Fruit fly (Drosophila melanogaster) whole organism, embryonic: ENCODE data around the gene Dhc36C.

ENCODE experiments used
- Atf3 ChIP-seq: fragments of 200-800 bp; sonication (Bioruptor generic); optimal IDR thresholded peaks from 3 replicates; lab custom pipeline; 2016; ENCODE audit warnings: missing biosample characterization, missing genetic modification characterization
- BEAF-32 ChIP-seq: fragments of 200-800 bp; sonication (Bioruptor generic); optimal IDR thresholded peaks from 3 replicates; lab custom pipeline; 2017; ENCODE audit warnings: missing biosample characterization, missing genetic modification characterization, mild to moderate bottlenecking, moderate library complexity, missing genetic modification reagents
- CG10979 ChIP-seq: fragments of 200-800 bp; sonication (Bioruptor generic); optimal IDR thresholded peaks from 2 replicates; lab custom pipeline; 2018; ENCODE audit warnings: missing biosample characterization, mild to moderate bottlenecking, missing genetic modification characterization, moderate library complexity
- CG11560 ChIP-seq: fragments of 200-800 bp; sonication (Bioruptor generic); IDR thresholded peaks from 3 replicates; pipeline ENCODE4 v1.3.6; 2022; ENCODE audit warnings: missing biosample characterization, missing genetic modification characterization
- CG12236 ChIP-seq: fragments of 200-800 bp; sonication (Bioruptor generic); optimal IDR thresholded peaks from 2 replicates; lab custom pipeline; 2016; ENCODE audit warnings: missing biosample characterization, missing genetic modification characterization
- CG12299 ChIP-seq: fragments of 200-800 bp; sonication (Bioruptor generic); optimal IDR thresholded peaks from 2 replicates; lab custom pipeline; 2018; ENCODE audit warnings: missing biosample characterization, mild to moderate bottlenecking, missing genetic modification characterization
- CG14710 ChIP-seq: fragments of 200-800 bp; sonication (Bioruptor generic); optimal IDR thresholded peaks from 3 replicates; lab custom pipeline; 2019; ENCODE audit warnings: missing biosample characterization, mild to moderate bottlenecking, missing genetic modification characterization, moderate library complexity
- CG14860 ChIP-seq: fragments of 200-800 bp; sonication (Bioruptor generic); IDR thresholded peaks from 3 replicates; pipeline ENCODE4 v1.3.6; 2022; ENCODE audit warnings: missing biosample characterization, missing genetic modification characterization; ENCODE audit not compliant: partially characterized antibody
- CG15011 ChIP-seq: fragments of 200-800 bp; sonication (Bioruptor generic); optimal IDR thresholded peaks from 3 replicates; lab custom pipeline; 2018; ENCODE audit warnings: missing biosample characterization, mild to moderate bottlenecking, missing genetic modification characterization
- CG15514 ChIP-seq: fragments of 200-800 bp; sonication (Bioruptor generic); optimal IDR thresholded peaks from 3 replicates; lab custom pipeline; 2017; ENCODE audit warnings: missing biosample characterization, missing genetic modification characterization, mild to moderate bottlenecking, moderate library complexity, missing genetic modification reagents
- CG16779 ChIP-seq: fragments of 200-800 bp; sonication (Bioruptor generic); IDR thresholded peaks from 2 replicates; pipeline ENCODE4 v1.3.6; 2022; ENCODE audit warnings: missing biosample characterization, missing genetic modification characterization
- CG17385 ChIP-seq: fragments of 200-800 bp; sonication (Bioruptor generic); optimal IDR thresholded peaks from 3 replicates; lab custom pipeline; 2018; ENCODE audit warnings: missing biosample characterization, mild to moderate bottlenecking, missing genetic modification characterization
- CG31388 ChIP-seq: fragments of 200-800 bp; sonication (Bioruptor generic); optimal IDR thresholded peaks from 2 replicates; lab custom pipeline; 2016; ENCODE audit warnings: missing biosample characterization, missing genetic modification characterization
- CG34422 ChIP-seq: fragments of 200-800 bp; sonication (Bioruptor generic); IDR thresholded peaks from 3 replicates; pipeline ENCODE4 v1.3.6; 2022; ENCODE audit warnings: missing biosample characterization, missing genetic modification characterization
- CG3726 ChIP-seq: fragments of 200-800 bp; sonication (Bioruptor generic); IDR thresholded peaks from 3 replicates; pipeline ENCODE4, ENCODE4 v1.3.6; 2022; ENCODE audit warnings: missing biosample characterization, missing genetic modification characterization
- CG4617 ChIP-seq: fragments of 200-800 bp; sonication (Bioruptor generic); optimal IDR thresholded peaks from 3 replicates; lab custom pipeline; 2016; ENCODE audit warnings: missing biosample characterization, missing genetic modification characterization, borderline replicate concordance
- CG4730 ChIP-seq: fragments of 200-800 bp; sonication (Bioruptor generic); IDR thresholded peaks from 2 replicates; pipeline ENCODE4 v1.3.6; 2022; ENCODE audit warnings: missing biosample characterization, missing genetic modification characterization
- CG4854 ChIP-seq: fragments of 200-800 bp; sonication (Bioruptor generic); optimal IDR thresholded peaks from 2 replicates; lab custom pipeline; 2016; ENCODE audit warnings: missing biosample characterization, missing genetic modification characterization, inconsistent platforms
- CG8388 ChIP-seq: fragments of 200-800 bp; sonication (Bioruptor generic); optimal IDR thresholded peaks from 2 replicates; lab custom pipeline; 2019; ENCODE audit warnings: missing biosample characterization, mild to moderate bottlenecking, missing genetic modification characterization, moderate library complexity
- CG9215 ChIP-seq: fragments of 200-800 bp; sonication (Bioruptor generic); IDR thresholded peaks from 2 replicates; pipeline ENCODE4 v1.3.6; 2022; ENCODE audit warnings: missing biosample characterization, missing genetic modification characterization
- CoRest ChIP-seq: fragments of 200-800 bp; sonication (Bioruptor generic); optimal IDR thresholded peaks from 3 replicates; lab custom pipeline; 2018; ENCODE audit warnings: missing biosample characterization, mild to moderate bottlenecking, missing genetic modification characterization, moderate library complexity
- CrebB ChIP-seq: fragments of 200-800 bp; sonication (Bioruptor generic); optimal IDR thresholded peaks from 3 replicates; lab custom pipeline; 2018; ENCODE audit warnings: missing biosample characterization, mild to moderate bottlenecking, missing genetic modification characterization
- Dek ChIP-seq: fragments of 200-800 bp; sonication (Bioruptor generic); optimal IDR thresholded peaks from 3 replicates; lab custom pipeline; 2019; ENCODE audit warnings: missing biosample characterization, mild to moderate bottlenecking, missing genetic modification characterization, moderate library complexity
- Ets65A ChIP-seq: fragments of 200-800 bp; sonication (Bioruptor generic); peaks from one replicate; lab custom pipeline; 2016; ENCODE audit warnings: missing biosample characterization, missing genetic modification characterization
- GATAe ChIP-seq: fragments of 200-800 bp; sonication (Bioruptor generic); conservative IDR thresholded peaks from 2 replicates; pipeline ENCODE4 v1.3.6; 2022; ENCODE audit warnings: missing biosample characterization, missing genetic modification characterization
- HHEX ChIP-seq: fragments of 200-800 bp; sonication (Bioruptor generic); optimal IDR thresholded peaks from 3 replicates; lab custom pipeline; 2017; ENCODE audit warnings: missing biosample characterization, mild to moderate bottlenecking, missing genetic modification characterization, missing genetic modification reagents
- Hsf ChIP-seq: fragments of 200-800 bp; sonication (Bioruptor generic); optimal IDR thresholded peaks from 3 replicates; lab custom pipeline; 2016; ENCODE audit warnings: missing biosample characterization, missing genetic modification characterization
- NfI ChIP-seq: fragments of 200-800 bp; sonication (Bioruptor generic); optimal IDR thresholded peaks from 3 replicates; lab custom pipeline; 2018; ENCODE audit warnings: missing biosample characterization, mild to moderate bottlenecking, missing genetic modification characterization, moderate library complexity
- Poxn ChIP-seq: fragments of 200-800 bp; sonication (Bioruptor generic); IDR thresholded peaks from 2 replicates; pipeline ENCODE4 v1.3.6; 2022; ENCODE audit warnings: missing biosample characterization, missing genetic modification characterization
- Ptx1 ChIP-seq: fragments of 200-800 bp; sonication (Bioruptor generic); IDR thresholded peaks from 2 replicates; pipeline ENCODE4 v1.3.6; 2022; ENCODE audit warnings: missing biosample characterization, missing genetic modification characterization
- Sox100B ChIP-seq: fragments of 200-800 bp; sonication (Bioruptor generic); optimal IDR thresholded peaks from 3 replicates; lab custom pipeline; 2018; ENCODE audit warnings: missing biosample characterization, mild to moderate bottlenecking, missing genetic modification characterization
- Sry-β ChIP-seq: fragments of 200-800 bp; sonication (Bioruptor generic); optimal IDR thresholded peaks from 2 replicates; lab custom pipeline; 2018; ENCODE audit warnings: missing biosample characterization, mild to moderate bottlenecking, missing genetic modification characterization, moderate library complexity
- Sry-δ ChIP-seq: fragments of 200-800 bp; sonication (Bioruptor generic); optimal IDR thresholded peaks from 2 replicates; lab custom pipeline; 2016; ENCODE audit warnings: missing biosample characterization, missing genetic modification characterization
- YL-1 ChIP-seq: fragments of 200-800 bp; sonication (Bioruptor generic); optimal IDR thresholded peaks from 3 replicates; lab custom pipeline; 2017; ENCODE audit warnings: missing biosample characterization, mild to moderate bottlenecking, missing genetic modification characterization
- aop ChIP-seq: fragments of 200-800 bp; sonication (Bioruptor generic); IDR thresholded peaks from 2 replicates; pipeline ENCODE4 v1.3.6; 2022; ENCODE audit warnings: missing biosample characterization, missing genetic modification characterization
- ash1 ChIP-seq: fragments of 200-800 bp; sonication (Bioruptor generic); optimal IDR thresholded peaks from 2 replicates; lab custom pipeline; 2018; ENCODE audit warnings: missing biosample characterization, mild to moderate bottlenecking, missing genetic modification characterization
- br ChIP-seq: fragments of >200 bp; optimal IDR thresholded peaks from 2 replicates; lab custom pipeline; 2017
- bsh ChIP-seq, 2 experiments: fragments of 200-800 bp; sonication (Bioruptor generic); optimal IDR thresholded peaks; 2 replicates each; lab custom pipeline; 2017 to 2018; ENCODE audit warnings: mild to moderate bottlenecking in 2 of 2, missing biosample characterization in 2 of 2, missing genetic modification characterization in 2 of 2, moderate library complexity in 1 of 2
- chn ChIP-seq: fragments of 200-800 bp; sonication (Bioruptor generic); optimal IDR thresholded peaks from 2 replicates; lab custom pipeline; 2016; ENCODE audit warnings: missing biosample characterization, missing genetic modification characterization
- exex ChIP-seq: fragments of 200-800 bp; sonication (Bioruptor generic); optimal IDR thresholded peaks from 4 replicates; lab custom pipeline; 2018; ENCODE audit warnings: missing biosample characterization, mild to moderate bottlenecking, missing genetic modification characterization, moderate library complexity
- fd3F ChIP-seq: fragments of 200-800 bp; sonication (Bioruptor generic); optimal IDR thresholded peaks from 2 replicates; lab custom pipeline; 2018; ENCODE audit warnings: missing biosample characterization, mild to moderate bottlenecking, missing genetic modification characterization, moderate library complexity
- ind ChIP-seq: fragments of 200-800 bp; sonication (Bioruptor generic); optimal IDR thresholded peaks from 3 replicates; lab custom pipeline; 2016; ENCODE audit warnings: missing biosample characterization, missing genetic modification characterization
- nerfin-1 ChIP-seq: fragments of 200-800 bp; sonication (Bioruptor generic); optimal IDR thresholded peaks from 3 replicates; lab custom pipeline; 2019; ENCODE audit warnings: missing biosample characterization, mild to moderate bottlenecking, missing genetic modification characterization, moderate library complexity
- nerfin-2 ChIP-seq: fragments of 200-800 bp; sonication (Bioruptor generic); IDR thresholded peaks from 2 replicates; pipeline ENCODE4 v1.3.6; 2022; ENCODE audit warnings: missing biosample characterization, missing genetic modification characterization; ENCODE audit not compliant: partially characterized antibody
- pnt ChIP-seq: fragments of 200-800 bp; sonication (Bioruptor generic); optimal IDR thresholded peaks from 3 replicates; lab custom pipeline; 2016; ENCODE audit warnings: missing biosample characterization, missing genetic modification characterization
- rib ChIP-seq: fragments of 200-800 bp; sonication (Bioruptor generic); IDR thresholded peaks from 2 replicates; pipeline ENCODE4 v1.3.6; 2022; ENCODE audit warnings: missing biosample characterization, missing genetic modification characterization
- schlank ChIP-seq: fragments of 200-800 bp; sonication (Bioruptor generic); optimal IDR thresholded peaks from 2 replicates; lab custom pipeline; 2018; ENCODE audit warnings: missing biosample characterization, mild to moderate bottlenecking, missing genetic modification characterization
- twi ChIP-seq: fragments of 200-800 bp; optimal IDR thresholded peaks from 2 replicates; lab custom pipeline; 2019; ENCODE audit warnings: missing biosample characterization, mild to moderate bottlenecking, missing genetic modification characterization, moderate library complexity
- unc-4 ChIP-seq: fragments of 200-800 bp; sonication (Bioruptor generic); IDR thresholded peaks from 2 replicates; pipeline ENCODE4 v1.3.6; 2022; ENCODE audit warnings: missing biosample characterization, missing genetic modification characterization; ENCODE audit not compliant: partially characterized antibody

The Dhc36C gene

dm6 chr2L:17480943-17481580 lies 20.1 kb upstream of the Dhc36C start, which contains the start of the genes fws and Lamtor3 (continued):
- peak; percentile 97 for TF ChIP-seq Poxn
- TF ChIP-seq CoRest (tag; lab: Kevin White, UChicago), result peak; percentile 98
- TF ChIP-seq GATAe (GFP tag; lab: Robert Waterston, UW), result peak; percentile 98
- TF ChIP-seq CG11560 (tag; lab: Robert Waterston, UW), result peak; percentile 92
- peak; percentile 52; the same call in 1 of the 2 replicates for TF ChIP-seq unc-4 (GFP tag; lab: Robert Waterston, UW)
- TF ChIP-seq rib (GFP tag; lab: Robert Waterston, UW), result peak; percentile 98
- peak; percentile 96 for TF ChIP-seq CG10979 (tag; lab: Kevin White, UChicago)
- TF ChIP-seq CG31388, result peak; percentile 93
- peak; percentile 94 for TF ChIP-seq CG15011
- TF ChIP-seq CG14860, result peak; percentile 59; the same call in 1 of the 3 replicates
- TF ChIP-seq CG12236 (GFP tag; lab: Kevin White, UChicago), result peak; percentile 57
- TF ChIP-seq pnt (GFP tag; lab: Kevin White, UChicago), result peak; percentile 42
- peak; percentile 95 for TF ChIP-seq Sox100B (GFP tag; lab: Kevin White, UChicago)
- TF ChIP-seq BEAF-32 (GFP tag; lab: Kevin White, UChicago), result peak; percentile 51
- peak; percentile 98 for TF ChIP-seq CG16779 (GFP tag; lab: Robert Waterston, UW)
- TF ChIP-seq CG4854, result peak; percentile 89
- TF ChIP-seq CG14710 (tag; lab: Kevin White, UChicago), result peak; percentile 95
- peak; percentile 37 for TF ChIP-seq Sry-δ
- peak; percentile 98 for TF ChIP-seq CG3726
- peak; percentile 99 for TF ChIP-seq NfI (GFP tag; lab: Kevin White, UChicago)
- TF ChIP-seq Dek (tag; lab: Kevin White, UChicago), result peak; percentile 98
- TF ChIP-seq CG17385 (GFP tag; lab: Kevin White, UChicago), result peak; percentile 96
- peak; percentile 99 for TF ChIP-seq Ptx1 (GFP tag; lab: Robert Waterston, UW)
- peak; percentile 99 for TF ChIP-seq CG4730 (GFP tag; lab: Robert Waterston, UW)
- peak; percentile 95 for TF ChIP-seq CrebB
- peak; percentile 94 for TF ChIP-seq CG15514
- TF ChIP-seq aop (GFP tag; lab: Robert Waterston, UW), result peak; percentile 93
- peak; percentile 94 for TF ChIP-seq schlank (tag; lab: Kevin White, UChicago)
- no peak for TF ChIP-seq br (lab: Kevin White, UChicago)
- 0 out of 2 replicates have a peak, but pooled peaks have one; percentile 42 for TF ChIP-seq nerfin-2 (GFP tag; lab: Robert Waterston, UW)
- peak; percentile 98 for TF ChIP-seq CG9215
- TF ChIP-seq twi (tag; lab: Kevin White, UChicago), result peak; percentile 92
- TF ChIP-seq Sry-β (GFP tag; lab: Kevin White, UChicago), result peak; percentile 63
- peak; percentile 98 for TF ChIP-seq HHEX (GFP tag; lab: Kevin White, UChicago)
- peak; percentile 84 for TF ChIP-seq ash1 (GFP tag; lab: Kevin White, UChicago)
- peak; percentile 96 for TF ChIP-seq CG8388 (GFP tag; lab: Kevin White, UChicago)
- peak; percentile 95 to 99 for TF ChIP-seq bsh (GFP tag; optimal IDR thresholded peaks at IDR 0.05; lab: Kevin White, UChicago)
- TF ChIP-seq YL-1 (GFP tag; lab: Kevin White, UChicago), result peak; percentile 92
- TF ChIP-seq CG4617, result peak; percentile 95
- peak; percentile 93 for TF ChIP-seq Hsf (GFP tag; lab: Kevin White, UChicago)
- peak; percentile 98 for TF ChIP-seq fd3F (GFP tag; lab: Kevin White, UChicago)
- TF ChIP-seq CG34422, result peak; percentile 100
- peak; percentile 98 for TF ChIP-seq ind
- TF ChIP-seq exex, result peak; percentile 85
- peak; percentile 92 for TF ChIP-seq chn
- TF ChIP-seq Atf3 (GFP tag; lab: Kevin White, UChicago), result peak; percentile 79
- TF ChIP-seq CG12299, result peak; percentile 94
- peak; percentile 93 for TF ChIP-seq nerfin-1 (tag; lab: Kevin White, UChicago)
- TF ChIP-seq Ets65A (GFP tag; lab: Kevin White, UChicago), result peak; percentile 98
